Fruit fly (Drosophila melanogaster) whole organism, embryonic: Measurements from ENCODE around the gene Mlp84B.

Experiments
- Aef1 ChIP-seq: fragments of 200-800 bp; sonication (Bioruptor generic); IDR thresholded peaks from 3 replicates; pipeline ENCODE4 v1.3.6; 2022; ENCODE audit warnings: missing biosample characterization, missing genetic modification characterization
- Blimp-1 ChIP-seq: fragments of 200-800 bp; sonication (Bioruptor generic); optimal IDR thresholded peaks from 3 replicates; lab custom pipeline; 2018; ENCODE audit warnings: missing biosample characterization, missing genetic modification characterization, mild to moderate bottlenecking, moderate library complexity, missing genetic modification reagents
- Bteb2 ChIP-seq: fragments of 200-800 bp; sonication (Bioruptor generic); optimal IDR thresholded peaks from 2 replicates; lab custom pipeline; 2016; ENCODE audit warnings: missing biosample characterization, missing genetic modification characterization
- CG10147 ChIP-seq: fragments of 200-800 bp; sonication (Bioruptor generic); optimal IDR thresholded peaks from 2 replicates; lab custom pipeline; 2019; ENCODE audit warnings: missing biosample characterization, mild to moderate bottlenecking, missing genetic modification characterization, moderate library complexity
- CG10565 ChIP-seq: fragments of 200-800 bp; sonication (Bioruptor generic); optimal IDR thresholded peaks from 3 replicates; lab custom pipeline; 2016; ENCODE audit warnings: missing biosample characterization, mild to moderate bottlenecking, missing genetic modification characterization
- CG11560 ChIP-seq: fragments of 200-800 bp; sonication (Bioruptor generic); IDR thresholded peaks from 3 replicates; pipeline ENCODE4 v1.3.6; 2022; ENCODE audit warnings: missing biosample characterization, missing genetic modification characterization
- CG14710 ChIP-seq: fragments of 200-800 bp; sonication (Bioruptor generic); optimal IDR thresholded peaks from 3 replicates; lab custom pipeline; 2019; ENCODE audit warnings: missing biosample characterization, mild to moderate bottlenecking, missing genetic modification characterization, moderate library complexity
- CG17186 ChIP-seq: fragments of 200-800 bp; sonication (Bioruptor generic); optimal IDR thresholded peaks from 3 replicates; lab custom pipeline; 2017; ENCODE audit warnings: missing biosample characterization, missing genetic modification reagents, missing genetic modification characterization
- CG17359 ChIP-seq: fragments of 200-800 bp; sonication (Bioruptor generic); optimal IDR thresholded peaks from 3 replicates; lab custom pipeline; 2018; ENCODE audit warnings: missing biosample characterization, mild to moderate bottlenecking, missing genetic modification characterization, moderate library complexity
- CG17612 ChIP-seq: fragments of 200-800 bp; sonication (Bioruptor generic); IDR thresholded peaks from 2 replicates; pipeline ENCODE4 v1.3.6; 2022; ENCODE audit warnings: missing biosample characterization, missing genetic modification characterization
- CG32532 ChIP-seq: fragments of 200-800 bp; sonication (Bioruptor generic); IDR thresholded peaks from 2 replicates; pipeline ENCODE4 v1.3.6; 2022; ENCODE audit warnings: missing biosample characterization, missing genetic modification characterization
- CG34376 ChIP-seq: fragments of 200-800 bp; sonication (Bioruptor generic); optimal IDR thresholded peaks from 2 replicates; lab custom pipeline; 2018; ENCODE audit warnings: missing biosample characterization, mild to moderate bottlenecking, missing genetic modification characterization
- CG3838 ChIP-seq: fragments of 200-800 bp; sonication (Bioruptor generic); optimal IDR thresholded peaks from 3 replicates; lab custom pipeline; 2016; ENCODE audit warnings: missing biosample characterization, missing genetic modification characterization
- CG6854 ChIP-seq: fragments of 200-800 bp; sonication (Bioruptor generic); optimal IDR thresholded peaks from 3 replicates; lab custom pipeline; 2017; ENCODE audit warnings: missing biosample characterization, mild to moderate bottlenecking, missing genetic modification characterization
- CG8290 ChIP-seq, 3 experiments: fragments of 200-800 bp; sonication (Bioruptor generic); optimal IDR thresholded peaks; 2 replicates each; lab custom pipeline; 2016 to 2019; ENCODE audit warnings: missing biosample characterization in 3 of 3, missing genetic modification characterization in 3 of 3, mild to moderate bottlenecking in 2 of 3, moderate library complexity in 1 of 3
- CG9727 ChIP-seq: fragments of 200-800 bp; sonication (Bioruptor generic); optimal IDR thresholded peaks from 3 replicates; lab custom pipeline; 2017; ENCODE audit warnings: missing biosample characterization, mild to moderate bottlenecking, missing genetic modification characterization
- D19A ChIP-seq: fragments of 200-800 bp; optimal IDR thresholded peaks from 3 replicates; lab custom pipeline; 2019; ENCODE audit warnings: missing biosample characterization, mild to moderate bottlenecking, missing genetic modification characterization, moderate library complexity
- Elba2 ChIP-seq: fragments of 200-800 bp; sonication (Bioruptor generic); optimal IDR thresholded peaks from 3 replicates; lab custom pipeline; 2016; ENCODE audit warnings: missing biosample characterization, missing genetic modification characterization
- Fer1 ChIP-seq: fragments of 200-800 bp; sonication (Bioruptor generic); optimal IDR thresholded peaks from 2 replicates; lab custom pipeline; 2017; ENCODE audit warnings: missing biosample characterization, mild to moderate bottlenecking, missing genetic modification characterization
- Kr ChIP-seq: fragments of 200-800 bp; sonication (Bioruptor generic); optimal IDR thresholded peaks from 2 replicates; lab custom pipeline; 2017; ENCODE audit warnings: missing biosample characterization, mild to moderate bottlenecking, missing genetic modification characterization
- NC2β ChIP-seq: fragments of 200-800 bp; sonication (Bioruptor generic); optimal IDR thresholded peaks from 2 replicates; lab custom pipeline; 2016; ENCODE audit warnings: missing biosample characterization, missing genetic modification characterization
- Oaz ChIP-seq: fragments of 200-800 bp; sonication (Bioruptor generic); IDR thresholded peaks from 2 replicates; pipeline ENCODE4 v1.3.6; 2022; ENCODE audit warnings: missing biosample characterization, missing genetic modification characterization
- Rx ChIP-seq: fragments of 200-800 bp; sonication (Bioruptor generic); IDR thresholded peaks from 2 replicates; pipeline ENCODE4 v1.3.6; 2022; ENCODE audit warnings: missing biosample characterization, missing genetic modification characterization
- Trl ChIP-seq, 3 experiments: fragments of >200 bp in 2 of 3; fragments of 200-800 bp in 1 of 3; sonication (Bioruptor generic) in 1 of 3; optimal IDR thresholded peaks; 2 replicates in 1 of 3; 3 replicates in 2 of 3; lab custom pipeline; 2016 to 2017; ENCODE audit warnings: missing biosample characterization in 1 of 3, missing genetic modification characterization in 1 of 3
- Xbp1 ChIP-seq: fragments of 200-800 bp; sonication (Bioruptor generic); optimal IDR thresholded peaks from 3 replicates; lab custom pipeline; 2016; ENCODE audit warnings: missing biosample characterization, mild to moderate bottlenecking, missing genetic modification characterization
- ab ChIP-seq: fragments of 200-800 bp; sonication (Bioruptor generic); optimal IDR thresholded peaks from 2 replicates; lab custom pipeline; 2016; ENCODE audit warnings: missing biosample characterization, missing genetic modification characterization
- ap ChIP-seq: fragments of 200-800 bp; sonication (Bioruptor generic); IDR thresholded peaks from 2 replicates; pipeline ENCODE4 v1.3.6; 2022; ENCODE audit warnings: missing biosample characterization, missing genetic modification characterization
- chinmo ChIP-seq: fragments of 200-800 bp; sonication (Bioruptor generic); IDR thresholded peaks from 4 replicates; pipeline ENCODE4 v1.3.6; 2022; ENCODE audit warnings: missing biosample characterization, missing genetic modification characterization; ENCODE audit not compliant: partially characterized antibody
- dmrt99B ChIP-seq: fragments of 200-800 bp; sonication (Bioruptor generic); optimal IDR thresholded peaks from 2 replicates; lab custom pipeline; 2018; ENCODE audit warnings: missing biosample characterization, mild to moderate bottlenecking, missing genetic modification characterization, moderate library complexity
- fd3F ChIP-seq: fragments of 200-800 bp; sonication (Bioruptor generic); optimal IDR thresholded peaks from 2 replicates; lab custom pipeline; 2018; ENCODE audit warnings: missing biosample characterization, mild to moderate bottlenecking, missing genetic modification characterization, moderate library complexity
- fd64A ChIP-seq: fragments of 200-800 bp; sonication (Bioruptor generic); optimal IDR thresholded peaks from 3 replicates; lab custom pipeline; 2018; ENCODE audit warnings: missing biosample characterization, mild to moderate bottlenecking, missing genetic modification characterization
- ftz-f1 ChIP-seq: fragments of 200-800 bp; sonication (Bioruptor generic); optimal IDR thresholded peaks from 2 replicates; lab custom pipeline; 2016; ENCODE audit warnings: missing biosample characterization, missing genetic modification characterization
- gcm ChIP-seq: fragments of 200-800 bp; sonication (Bioruptor generic); optimal IDR thresholded peaks from 2 replicates; lab custom pipeline; 2019; ENCODE audit warnings: missing biosample characterization, mild to moderate bottlenecking, missing genetic modification characterization, moderate library complexity
- gsb ChIP-seq: fragments of 200-800 bp; sonication (Bioruptor generic); IDR thresholded peaks from 2 replicates; pipeline ENCODE4 v1.3.6; 2022; ENCODE audit warnings: missing biosample characterization, missing genetic modification characterization
- insv ChIP-seq, 2 experiments: fragments of 200-800 bp; sonication (Bioruptor generic); optimal IDR thresholded peaks; 3 replicates each; lab custom pipeline; 2016 to 2018; ENCODE audit warnings: missing biosample characterization in 2 of 2, missing genetic modification characterization in 2 of 2
- jing ChIP-seq: fragments of 200-800 bp; sonication (Bioruptor generic); optimal IDR thresholded peaks from 2 replicates; lab custom pipeline; 2018; ENCODE audit warnings: missing biosample characterization, mild to moderate bottlenecking, missing genetic modification characterization
- lbe ChIP-seq: fragments of 200-800 bp; sonication (Bioruptor generic); optimal IDR thresholded peaks from 2 replicates; lab custom pipeline; 2016; ENCODE audit warnings: missing biosample characterization, mild to moderate bottlenecking, missing genetic modification characterization
- lov ChIP-seq, 2 experiments: fragments of 200-800 bp in 1 of 2; fragments of >200 bp in 1 of 2; sonication (Bioruptor generic) in 1 of 2; IDR thresholded peaks in 1 of 2; optimal IDR thresholded peaks in 1 of 2; 2 replicates in 1 of 2; 3 replicates in 1 of 2; pipeline versions ENCODE4 v1.3.6 to Lab custom; 2017 to 2022; ENCODE audit warnings: missing biosample characterization in 1 of 2, missing genetic modification characterization in 1 of 2
- mirr ChIP-seq: fragments of 200-800 bp; sonication (Bioruptor generic); optimal IDR thresholded peaks from 3 replicates; lab custom pipeline; 2018; ENCODE audit warnings: missing biosample characterization, mild to moderate bottlenecking, missing genetic modification characterization
- otp ChIP-seq: fragments of 200-800 bp; sonication (Bioruptor generic); IDR thresholded peaks from 3 replicates; pipeline ENCODE4, ENCODE4 v1.3.6; 2022; ENCODE audit warnings: missing biosample characterization, missing genetic modification characterization
- pzg ChIP-seq: fragments of 200-800 bp; sonication (Bioruptor generic); optimal IDR thresholded peaks from 3 replicates; lab custom pipeline; 2018; ENCODE audit warnings: missing biosample characterization, mild to moderate bottlenecking, missing genetic modification characterization, moderate library complexity
- sim ChIP-seq: fragments of 200-800 bp; sonication (Bioruptor generic); IDR thresholded peaks from 2 replicates; pipeline ENCODE4 v1.3.6; 2022; ENCODE audit warnings: missing biosample characterization, missing genetic modification characterization
- so ChIP-seq: fragments of 200-800 bp; sonication (Bioruptor generic); IDR thresholded peaks from 3 replicates; pipeline ENCODE4 v1.3.6; 2022; ENCODE audit warnings: missing biosample characterization, missing genetic modification characterization
- sr ChIP-seq: fragments of 200-800 bp; sonication (Bioruptor generic); IDR thresholded peaks from 3 replicates; pipeline ENCODE4 v1.3.6; 2022; ENCODE audit warnings: missing biosample characterization, missing genetic modification characterization
- tll ChIP-seq, 2 experiments: fragments of 200-800 bp in 1 of 2; fragments of >200 bp in 1 of 2; sonication (Bioruptor generic) in 1 of 2; optimal IDR thresholded peaks; 2 replicates each; lab custom pipeline; 2017 to 2019; ENCODE audit warnings: missing biosample characterization in 2 of 2, missing genetic modification characterization in 2 of 2, mild to moderate bottlenecking in 1 of 2, moderate library complexity in 1 of 2
- toy ChIP-seq: fragments of 200-800 bp; sonication (Bioruptor generic); IDR thresholded peaks from 2 replicates; pipeline ENCODE4 v1.3.6; 2022; ENCODE audit warnings: missing biosample characterization, missing genetic modification characterization
- tup ChIP-seq: fragments of 200-800 bp; sonication (Bioruptor generic); optimal IDR thresholded peaks from 2 replicates; lab custom pipeline; 2016; ENCODE audit warnings: missing biosample characterization, mild to moderate bottlenecking, missing genetic modification characterization, moderate library complexity

Mlp84B gene

DNA sequence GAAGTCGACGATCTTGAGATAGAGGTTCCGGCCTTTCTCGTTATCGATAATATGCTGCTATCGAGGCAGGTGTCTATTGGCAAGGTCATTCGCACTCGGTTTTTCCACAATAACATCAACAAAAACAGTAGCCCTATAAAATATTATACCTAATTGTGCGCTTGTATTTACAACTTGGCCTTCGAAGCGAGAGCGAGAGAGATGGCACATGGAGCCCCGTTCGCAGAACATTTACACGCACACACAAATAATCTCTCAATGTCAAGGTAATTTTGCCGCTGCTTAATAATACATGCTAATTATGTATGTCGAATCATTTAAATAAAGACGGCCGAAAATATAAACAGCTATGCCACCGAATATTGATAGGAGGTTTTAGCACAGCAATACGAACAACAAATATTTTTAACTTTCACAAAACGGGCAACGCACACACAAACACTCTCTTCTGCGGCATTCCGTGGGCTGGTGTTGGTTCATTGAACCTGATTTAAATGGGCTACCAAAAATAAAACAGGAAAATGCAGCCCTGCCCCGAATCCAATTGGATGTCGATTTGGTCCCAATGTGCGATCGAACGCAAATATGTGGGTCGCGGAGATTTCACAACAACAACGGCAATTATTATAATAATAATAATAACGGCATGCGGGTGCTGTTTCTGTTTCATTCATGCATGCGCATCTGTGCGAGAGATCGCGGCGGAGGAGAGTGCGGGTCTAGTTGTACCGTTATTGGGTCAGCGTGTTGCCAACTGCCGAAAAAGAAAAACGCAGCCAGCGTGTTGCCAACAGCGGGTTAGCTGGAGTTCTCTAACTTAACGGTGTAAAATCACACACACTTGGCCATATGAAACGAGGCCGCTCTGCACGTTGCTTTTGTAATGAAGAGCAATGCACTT is 4.9 kb upstream of the Mlp84B start (continued):
- TF ChIP-seq CG10147 (GFP tag; lab: Kevin White, UChicago) (no peak), fd3F (GFP tag; lab: Kevin White, UChicago) (no peak), CG10565 (GFP tag; lab: Kevin White, UChicago) (no peak), ap (no peak), Rx (GFP tag; lab: Robert Waterston, UW) (no peak), Oaz (GFP tag; lab: Robert Waterston, UW) (no peak), otp (GFP tag; lab: Robert Waterston, UW) (no peak), sim (no peak), CG9727 (GFP tag; lab: Kevin White, UChicago) (peak; percentile 2), Bteb2 (GFP tag; lab: Kevin White, UChicago) (no peak), insv (GFP tag; optimal IDR thresholded peaks at IDR 0.05; lab: Kevin White, UChicago) (peak; percentile 37 to 90), tll (GFP tag; optimal IDR thresholded peaks at IDR 0.05; lab: Kevin White, UChicago) (peak in 1 of 2 experiments; percentile 18), CG11560 (tag; lab: Robert Waterston, UW) (no peak), gsb (GFP tag; lab: Robert Waterston, UW) (no peak), Xbp1 (no peak), dmrt99B (tag; lab: Kevin White, UChicago) (peak; percentile 2), NC2β (no peak), D19A (tag; lab: Kevin White, UChicago) (peak; percentile 11), tup (GFP tag; lab: Kevin White, UChicago) (no peak), chinmo (peak; percentile 81; the same call in 1 of the 4 replicates), CG3838 (GFP tag; lab: Kevin White, UChicago) (no peak), lbe (GFP tag; lab: Kevin White, UChicago) (no peak), gcm (GFP tag; lab: Kevin White, UChicago) (peak; percentile 99), pzg (GFP tag; lab: Kevin White, UChicago) (no peak), ab (GFP tag; lab: Kevin White, UChicago) (no peak), mirr (GFP tag; lab: Kevin White, UChicago) (peak; percentile 76), CG14710 (tag; lab: Kevin White, UChicago) (peak; percentile 4), Elba2 (GFP tag; lab: Kevin White, UChicago) (peak; percentile 69), CG32532 (no peak), Blimp-1 (GFP tag; lab: Kevin White, UChicago) (peak; percentile 64), Aef1 (GFP tag; lab: Robert Waterston, UW) (no peak), sr (GFP tag; lab: Robert Waterston, UW) (peak; percentile 67; the same call in 2 of the 3 replicates), CG8290 (GFP tag; optimal IDR thresholded peaks at IDR 0.05; lab: Kevin White, UChicago) (no peak), CG8290 (tag; optimal IDR thresholded peaks at IDR 0.05; lab: Kevin White, UChicago) (no peak), jing (no peak), CG17359 (tag; lab: Kevin White, UChicago) (no peak), ftz-f1 (GFP tag; lab: Kevin White, UChicago) (peak; percentile 97), Kr (peak; percentile 50), CG6854 (no peak), CG17612 (no peak), CG17186 (no peak), lov (optimal IDR thresholded peaks at IDR 0.05; lab: Kevin White, UChicago) (no peak), lov (GFP tag; IDR thresholded peaks at IDR 0.05; lab: Robert Waterston, UW) (no peak), toy (GFP tag; lab: Robert Waterston, UW) (no peak), Fer1 (GFP tag; lab: Kevin White, UChicago) (no peak), fd64A (GFP tag; lab: Kevin White, UChicago) (no peak), CG34376 (no peak), so (no peak), Trl (optimal IDR thresholded peaks at IDR 0.05; lab: Kevin White, UChicago) (peak in 1 of 2 experiments; percentile 5), Trl (GFP tag; optimal IDR thresholded peaks at IDR 0.05; lab: Kevin White, UChicago) (no peak)
